Worm (Caenorhabditis elegans) whole organism, L4 larva: Measurements from ENCODE around the gene fbxb-90.

ENCODE experiments used
- F10B5.3 ChIP-seq: sonication (generic microtip); optimal IDR thresholded peaks from 2 replicates; lab custom pipeline; 2016; ENCODE audit warnings: mild to moderate bottlenecking, missing genetic modification characterization, missing compliant biosample characterization
- F44E2.7 ChIP-seq: fragments of 200-800 bp; sonication (Bioruptor generic); IDR thresholded peaks from 2 replicates; pipeline ENCODE4 v2.1.2; 2022; ENCODE audit warnings: missing genetic modification characterization, missing compliant biosample characterization
- F49E8.2 ChIP-seq: sonication (generic microtip); optimal IDR thresholded peaks from 2 replicates; lab custom pipeline; 2016; ENCODE audit warnings: missing compliant biosample characterization, mild to moderate bottlenecking, missing genetic modification characterization, borderline replicate concordance
- R02D3.7 ChIP-seq: fragments of 150-350 bp; sonication (generic microtip); optimal IDR thresholded peaks from 3 replicates; lab custom pipeline; 2014; ENCODE audit warnings: missing biosample characterization, missing genetic modification characterization
- Y105C5A.15 ChIP-seq: fragments of 200-800 bp; sonication (Bioruptor generic); IDR thresholded peaks from 2 replicates; pipeline ENCODE4 v1.3.6; 2022; ENCODE audit warnings: missing genetic modification characterization, missing compliant biosample characterization
- aha-1 ChIP-seq: fragments of 150-350 bp; peaks from one replicate; lab custom pipeline; 2014; ENCODE audit warnings: missing biosample characterization, missing genetic modification characterization
- aly-2 ChIP-seq: sonication (generic microtip); optimal IDR thresholded peaks from 2 replicates; lab custom pipeline; 2018; ENCODE audit warnings: missing biosample characterization, missing genetic modification characterization
- ceh-32 ChIP-seq: sonication (generic microtip); optimal IDR thresholded peaks from 2 replicates; lab custom pipeline; 2016; ENCODE audit warnings: mild to moderate bottlenecking, missing genetic modification characterization, missing compliant biosample characterization; ENCODE audit not compliant: poor library complexity
- ceh-62 ChIP-seq: sonication (generic microtip); optimal IDR thresholded peaks from 2 replicates; lab custom pipeline; 2017; ENCODE audit warnings: missing biosample characterization, missing genetic modification characterization
- ces-1 ChIP-seq: fragments of 150-350 bp; sonication (generic microtip); optimal IDR thresholded peaks from 4 replicates; lab custom pipeline; 2014; ENCODE audit warnings: missing biosample characterization, missing genetic modification reagents, missing genetic modification characterization
- cey-2 ChIP-seq: sonication (generic microtip); optimal IDR thresholded peaks from 3 replicates; lab custom pipeline; 2017; ENCODE audit warnings: missing genetic modification characterization, mild to moderate bottlenecking, missing compliant biosample characterization, antibody characterized with exemption, borderline replicate concordance; ENCODE audit not compliant: insufficient read depth
- ctbp-1 ChIP-seq: fragments of 200-800 bp; sonication (Bioruptor generic); IDR thresholded peaks from 2 replicates; pipeline ENCODE4 v1.3.6; 2022; ENCODE audit warnings: missing genetic modification reagents, missing genetic modification characterization, missing compliant biosample characterization
- dmd-8 ChIP-seq: fragments of 200-800 bp; sonication (Bioruptor generic); IDR thresholded peaks from 2 replicates; pipeline ENCODE4 v1.3.6; 2022; ENCODE audit warnings: missing genetic modification characterization, missing compliant biosample characterization
- dmd-9 ChIP-seq: fragments of 200-800 bp; sonication (Bioruptor generic); IDR thresholded peaks from 2 replicates; pipeline ENCODE4 v1.3.6; 2022; ENCODE audit warnings: missing genetic modification reagents, missing genetic modification characterization, missing compliant biosample characterization
- egl-27 ChIP-seq: sonication (generic microtip); optimal IDR thresholded peaks from 3 replicates; lab custom pipeline; 2017; ENCODE audit warnings: missing biosample characterization, missing genetic modification reagents, missing genetic modification characterization
- egl-43 ChIP-seq: fragments of 200-800 bp; sonication (Bioruptor generic); IDR thresholded peaks from 2 replicates; pipeline ENCODE4 v1.3.6; 2022; ENCODE audit warnings: missing genetic modification reagents, missing genetic modification characterization, missing compliant biosample characterization
- fos-1 ChIP-seq: fragments of 150-350 bp; optimal IDR thresholded peaks from 2 replicates; lab custom pipeline; 2014; ENCODE audit warnings: missing biosample characterization, missing genetic modification characterization
- gei-8 ChIP-seq: fragments of 200-800 bp; sonication (Bioruptor generic); optimal IDR thresholded peaks from 2 replicates; lab custom pipeline; 2018; ENCODE audit warnings: mild to moderate bottlenecking, missing genetic modification characterization, missing compliant biosample characterization
- hlh-30 ChIP-seq: sonication (generic microtip); optimal IDR thresholded peaks from 2 replicates; lab custom pipeline; 2017; ENCODE audit warnings: antibody characterized with exemption, mild to moderate bottlenecking, missing genetic modification characterization, missing compliant biosample characterization; ENCODE audit not compliant: insufficient read depth
- lin-1 ChIP-seq: fragments of 200-800 bp; sonication (Bioruptor generic); IDR thresholded peaks from 2 replicates; pipeline ENCODE4 v1.3.6; 2022; ENCODE audit warnings: missing genetic modification reagents, missing genetic modification characterization, missing compliant biosample characterization
- lsy-2 ChIP-seq, 2 experiments: fragments of 150-350 bp in 1 of 2; sonication (generic microtip) in 1 of 2; optimal IDR thresholded peaks; 2 replicates each; lab custom pipeline; 2014 to 2017; ENCODE audit warnings: missing biosample characterization in 2 of 2, missing genetic modification characterization in 2 of 2
- madf-5 ChIP-seq, 2 experiments: fragments of 200-800 bp; sonication (Bioruptor generic); IDR thresholded peaks; 2 replicates each; pipeline ENCODE4 v1.3.6; 2022; ENCODE audit warnings: missing compliant biosample characterization in 2 of 2, missing genetic modification characterization in 2 of 2
- madf-9 ChIP-seq: fragments of 200-800 bp; sonication (Bioruptor generic); conservative IDR thresholded peaks from 2 replicates; pipeline ENCODE4 v1.3.6; 2022; ENCODE audit warnings: missing genetic modification reagents, missing genetic modification characterization, missing compliant biosample characterization
- mep-1 ChIP-seq: fragments of 150-350 bp; sonication (generic microtip); optimal IDR thresholded peaks from 3 replicates; lab custom pipeline; 2014; ENCODE audit warnings: missing biosample characterization, missing genetic modification characterization
- nhr-48 ChIP-seq: sonication (generic microtip); optimal IDR thresholded peaks from 2 replicates; lab custom pipeline; 2016; ENCODE audit warnings: mild to moderate bottlenecking, missing genetic modification characterization, missing compliant biosample characterization
- nhr-76 ChIP-seq: fragments of 150-350 bp; optimal IDR thresholded peaks from 2 replicates; lab custom pipeline; 2014; ENCODE audit warnings: missing biosample characterization, missing genetic modification characterization
- nhr-77 ChIP-seq: fragments of 150-350 bp; optimal IDR thresholded peaks from 2 replicates; lab custom pipeline; 2014; ENCODE audit warnings: missing biosample characterization, missing genetic modification characterization
- rbr-2 ChIP-seq: sonication (generic microtip); optimal IDR thresholded peaks from 2 replicates; lab custom pipeline; 2016; ENCODE audit warnings: missing genotype, missing genetic modification characterization, missing compliant biosample characterization
- set-16 ChIP-seq: fragments of 200-800 bp; sonication (Bioruptor generic); IDR thresholded peaks from 2 replicates; pipeline ENCODE4 v1.3.6; 2022; ENCODE audit warnings: missing genetic modification reagents, missing genetic modification characterization, missing compliant biosample characterization
- snpc-4 ChIP-seq: fragments of 150-350 bp; optimal IDR thresholded peaks from 2 replicates; lab custom pipeline; 2014; ENCODE audit warnings: missing biosample characterization, missing genetic modification characterization
- spr-3 ChIP-seq: fragments of 200-800 bp; sonication (Bioruptor generic); optimal IDR thresholded peaks from 2 replicates; lab custom pipeline; 2018; ENCODE audit warnings: mild to moderate bottlenecking, missing genetic modification characterization, missing compliant biosample characterization
- tag-97 ChIP-seq: fragments of 200-800 bp; sonication (Bioruptor generic); IDR thresholded peaks from 2 replicates; pipeline ENCODE4 v1.3.6; 2022; ENCODE audit warnings: missing genetic modification characterization, missing compliant biosample characterization
- tra-1 ChIP-seq: fragments of 200-800 bp; sonication (Bioruptor generic); IDR thresholded peaks from 2 replicates; pipeline ENCODE4 v1.3.6; 2022; ENCODE audit warnings: missing genetic modification reagents, missing genetic modification characterization, missing compliant biosample characterization
- unc-62 ChIP-seq, 3 experiments: fragments of 150-350 bp in 1 of 3; sonication (generic microtip); optimal IDR thresholded peaks in 2 of 3; peaks in 1 of 3; 1 replicate in 1 of 3; 2 replicates in 2 of 3; lab custom pipeline; 2014 to 2017; ENCODE audit warnings: missing biosample characterization in 3 of 3, missing genetic modification characterization in 3 of 3, missing genetic modification reagents in 3 of 3, missing genotype in 1 of 3
- vab-7 ChIP-seq: fragments of 200-800 bp; sonication (Bioruptor generic); IDR thresholded peaks from 2 replicates; pipeline ENCODE4 v1.3.6; 2022; ENCODE audit warnings: missing genetic modification reagents, missing genetic modification characterization, missing compliant biosample characterization
- zfp-3 ChIP-seq: fragments of 200-800 bp; sonication (Bioruptor generic); conservative IDR thresholded peaks from 2 replicates; pipeline ENCODE4 v1.3.6; 2022; ENCODE audit warnings: missing genetic modification reagents, missing genetic modification characterization, missing compliant biosample characterization
- zip-11 ChIP-seq: fragments of 200-800 bp; sonication (Bioruptor generic); IDR thresholded peaks from 2 replicates; pipeline ENCODE4 v1.3.6; 2022; ENCODE audit warnings: missing genetic modification characterization, missing compliant biosample characterization

fbxb-90 gene

ce11 chrII:3741584-3741983, 7.0 kb downstream of the fbxb-90 start, which contains the start of gene F12E12.1:
Gene F12E12.1, plus strand, starts transcription at chrII:3741884.
- no peak for TF ChIP-seq madf-5 (GFP tag; IDR thresholded peaks at IDR 0.05; lab: Robert Waterston, UW)
- TF ChIP-seq rbr-2 (tag; lab: Kevin White, UChicago), result no peak
- TF ChIP-seq lsy-2 (tag; optimal IDR thresholded peaks at IDR 0.05; lab: Kevin White, UChicago), result no peak
- no peak for TF ChIP-seq hlh-30 (tag; lab: Kevin White, UChicago)
- no peak for TF ChIP-seq tra-1 (GFP tag; lab: Robert Waterston, UW)
- no peak for TF ChIP-seq gei-8 (GFP tag; lab: Kevin White, UChicago)
- TF ChIP-seq aly-2 (tag; lab: Kevin White, UChicago), result no peak
- no peak for TF ChIP-seq Y105C5A.15 (GFP tag; lab: Robert Waterston, UW)

DNA sequence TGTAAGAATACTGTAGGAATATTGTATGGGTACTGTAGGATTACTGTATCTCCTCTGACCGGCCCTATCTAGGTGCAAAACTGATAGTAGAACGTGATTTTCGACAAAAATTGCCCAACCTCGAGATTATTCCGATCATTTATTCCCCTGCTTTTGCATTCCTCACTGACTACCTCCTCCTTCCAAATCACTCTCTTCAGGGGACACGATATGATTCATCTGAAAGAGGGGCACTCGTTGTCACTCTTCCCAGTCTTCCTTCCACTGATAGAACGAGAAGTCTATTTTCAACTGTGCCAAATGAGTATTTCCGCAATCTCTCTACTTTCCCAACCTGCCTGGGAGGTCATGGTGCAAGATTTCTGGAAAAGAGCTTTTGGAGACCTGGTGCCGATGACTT, 9.0 kb downstream of the fbxb-90 start, which contains the start of gene F12E12.2:
F12E12.2 (plus strand) TSS at position 301 of the 400 bp plus-strand sequence.
- TF ChIP-seq madf-9 (GFP tag; lab: Robert Waterston, UW), result no peak
- TF ChIP-seq egl-27 (tag; lab: Kevin White, UChicago), result no peak
- no peak for TF ChIP-seq zip-11 (GFP tag; lab: Robert Waterston, UW)
- no peak for TF ChIP-seq ces-1

- TF ChIP-seq zfp-3 (GFP tag; lab: Robert Waterston, UW) (no peak), lin-1 (GFP tag; lab: Robert Waterston, UW) (no peak), mep-1 (tag; lab: Kevin White, UChicago) (no peak), nhr-48 (tag; lab: Kevin White, UChicago) (no peak), egl-43 (GFP tag; lab: Robert Waterston, UW) (no peak), F44E2.7 (GFP tag; lab: Robert Waterston, UW) (no peak), dmd-8 (GFP tag; lab: Robert Waterston, UW) (no peak), tag-97 (no peak)
Observed at ce11 chrII:3736893-3737375, 11.7 kb downstream of the fbxb-90 start, which contains the start of gene F12E12.6. Gene F12E12.6, minus strand, starts transcription at chrII:3736943.

DNA sequence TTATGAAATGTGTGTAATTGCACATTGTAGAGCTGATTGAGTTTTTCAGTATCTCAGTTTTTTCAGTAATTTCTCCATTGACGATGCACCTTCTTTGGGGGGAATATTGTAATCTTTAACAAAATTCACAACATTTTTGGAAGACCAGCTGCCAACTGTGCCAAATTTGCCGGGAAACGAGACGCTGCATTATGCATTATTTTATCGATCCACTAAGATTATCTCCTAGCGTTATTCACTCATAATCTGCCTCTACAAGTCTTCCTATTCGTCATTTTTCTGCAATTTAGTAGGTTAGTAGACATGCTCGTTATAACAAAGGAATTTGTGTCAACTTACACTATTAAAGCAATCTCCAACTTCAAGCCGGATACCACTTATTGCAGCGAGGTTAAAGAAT, 16.9 kb downstream of the fbxb-90 start, which contains the start of the genes sdz-12 and bath-31:
sdz-12 (minus strand) TSS at position 101 of the 400 bp plus-strand sequence.
bath-31 (plus strand) TSS at position 251 of the 400 bp plus-strand sequence.
- TF ChIP-seq cey-2 (tag; lab: Kevin White, UChicago) (no peak), fos-1 (no peak), Y105C5A.15 (GFP tag; lab: Robert Waterston, UW) (no peak), mep-1 (tag; lab: Kevin White, UChicago) (no peak)
- TF ChIP-seq, all 104 proteins: peak for 0

- TF ChIP-seq unc-62 (GFP tag; optimal IDR thresholded peaks at IDR 0.05 in 1 of 2; lab: Kevin White, UChicago) (peak in 1 of 2 experiments; percentile 28), unc-62 (tag; optimal IDR thresholded peaks at IDR 0.05; lab: Kevin White, UChicago) (no peak), set-16 (no peak)
- TF ChIP-seq, all 104 proteins: peak for 1
Observed at ce11 chrII:3727996-3728395, 20.6 kb downstream of the fbxb-90 start, which contains the start of gene C46E10.8. Gene C46E10.8, minus strand, starts transcription at chrII:3728096.

DNA sequence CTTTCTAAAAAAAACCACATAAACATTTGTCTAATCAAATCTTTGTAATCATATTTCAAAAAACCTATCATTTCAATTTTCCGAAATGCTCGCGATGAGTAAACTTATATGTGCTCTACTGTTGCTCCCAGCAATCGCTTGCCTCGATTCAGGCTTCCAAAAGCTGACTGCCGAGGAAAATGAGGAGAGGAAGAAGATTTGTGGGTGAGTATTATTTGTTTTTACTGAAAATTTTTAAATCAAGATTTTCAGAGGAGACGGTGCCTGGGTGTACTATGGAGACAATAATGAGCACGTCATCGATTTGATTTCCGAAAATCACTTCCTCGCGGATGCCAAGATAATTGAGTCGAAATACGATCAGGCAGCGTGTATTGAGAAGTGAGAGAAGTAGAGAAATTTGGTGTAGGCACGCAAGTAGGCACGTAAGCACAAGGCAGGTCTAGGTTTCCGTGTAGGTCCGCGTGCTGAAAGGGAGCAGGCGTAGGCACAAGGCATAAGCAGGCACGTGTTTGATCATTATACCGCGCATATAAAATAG, 24.4 kb downstream of the fbxb-90 start, which contains the start of gene C46E10.1:
C46E10.1 (plus strand) TSS at position 51 of the 541 bp plus-strand sequence.
- peak; percentile 90 for TF ChIP-seq aha-1 (tag; lab: Kevin White, UChicago)
- TF ChIP-seq set-16, result no peak
- TF ChIP-seq nhr-77, result no peak

ce11 chrII:3721016-3721415, 27.6 kb downstream of the fbxb-90 start, which contains the start of gene C46E10.3:
Gene C46E10.3, plus strand, starts transcription at chrII:3721316.
- TF ChIP-seq egl-43 (GFP tag; lab: Robert Waterston, UW), result no peak
- TF ChIP-seq dmd-9, result no peak
- no peak for TF ChIP-seq ceh-32
- no peak for TF ChIP-seq F10B5.3 (tag; lab: Kevin White, UChicago)
- TF ChIP-seq ceh-62, result no peak
- TF ChIP-seq mep-1 (tag; lab: Kevin White, UChicago), result no peak
- no peak for TF ChIP-seq spr-3 (GFP tag; lab: Kevin White, UChicago)
- TF ChIP-seq ctbp-1 (GFP tag; lab: Robert Waterston, UW), result no peak
- no peak for TF ChIP-seq nhr-48 (tag; lab: Kevin White, UChicago)
- no peak for TF ChIP-seq cey-2 (tag; lab: Kevin White, UChicago)
- TF ChIP-seq vab-7 (GFP tag; lab: Robert Waterston, UW), result no peak
- TF ChIP-seq nhr-76 (tag; lab: Kevin White, UChicago), result no peak
- TF ChIP-seq R02D3.7, result no peak
- TF ChIP-seq F49E8.2 (tag; lab: Kevin White, UChicago), result no peak
- no peak for TF ChIP-seq set-16
- no peak for TF ChIP-seq egl-27 (tag; lab: Kevin White, UChicago)
- TF ChIP-seq snpc-4 (tag; lab: Kevin White, UChicago), result no peak
